Worm (Caenorhabditis elegans) whole organism, mixed stage, embryonic: ENCODE data around the gene K02E2.8.

Experiments
- bed-3 ChIP-seq: fragments of 200-800 bp; sonication (Bioruptor generic); optimal IDR thresholded peaks from 3 replicates; lab custom pipeline; 2018; ENCODE audit warnings: mild to moderate bottlenecking, missing genetic modification characterization, moderate library complexity, missing compliant biosample characterization
- blmp-1 ChIP-seq: fragments of 150-350 bp; optimal IDR thresholded peaks from 2 replicates; lab custom pipeline; 2014; ENCODE audit warnings: missing biosample characterization, missing genetic modification characterization
- ceh-39 ChIP-seq: fragments of 150-350 bp; optimal IDR thresholded peaks from 2 replicates; lab custom pipeline; 2014; ENCODE audit warnings: missing biosample characterization, missing genetic modification characterization
- ceh-43 ChIP-seq: fragments of 200-800 bp; sonication (Bioruptor generic); optimal IDR thresholded peaks from 2 replicates; lab custom pipeline; 2018; ENCODE audit warnings: mild to moderate bottlenecking, missing genetic modification characterization, moderate library complexity, missing compliant biosample characterization
- ceh-83 ChIP-seq: fragments of 200-800 bp; sonication (Bioruptor generic); optimal IDR thresholded peaks from 2 replicates; lab custom pipeline; 2018; ENCODE audit warnings: mild to moderate bottlenecking, missing genetic modification characterization, missing compliant biosample characterization
- ces-1 ChIP-seq: fragments of 150-350 bp; optimal IDR thresholded peaks from 2 replicates; lab custom pipeline; 2014; ENCODE audit warnings: missing biosample characterization, missing genetic modification reagents, missing genetic modification characterization
- cnd-1 ChIP-seq: fragments of 200-800 bp; sonication (Bioruptor generic); optimal IDR thresholded peaks from 2 replicates; lab custom pipeline; 2018; ENCODE audit warnings: mild to moderate bottlenecking, missing genetic modification characterization, missing compliant biosample characterization
- drap-1 ChIP-seq: fragments of 200-800 bp; sonication (Bioruptor generic); optimal IDR thresholded peaks from 3 replicates; lab custom pipeline; 2018; ENCODE audit warnings: mild to moderate bottlenecking, missing genetic modification characterization, missing compliant biosample characterization
- elt-1 ChIP-seq: sonication (generic microtip); optimal IDR thresholded peaks from 2 replicates; lab custom pipeline; 2017; ENCODE audit warnings: missing genetic modification characterization, mild to moderate bottlenecking, missing compliant biosample characterization, antibody characterized with exemption, moderate library complexity, borderline replicate concordance; ENCODE audit not compliant: insufficient read depth
- elt-3 ChIP-seq: fragments of 150-350 bp; optimal IDR thresholded peaks from 2 replicates; lab custom pipeline; 2014; ENCODE audit warnings: missing biosample characterization, missing genetic modification characterization
- ham-2 ChIP-seq: fragments of 200-800 bp; sonication (Bioruptor generic); optimal IDR thresholded peaks from 2 replicates; lab custom pipeline; 2018; ENCODE audit warnings: mild to moderate bottlenecking, missing genetic modification characterization, missing compliant biosample characterization
- hlh-1 ChIP-seq: fragments of 150-350 bp; optimal IDR thresholded peaks from 2 replicates; lab custom pipeline; 2014; ENCODE audit warnings: missing biosample characterization, missing genetic modification reagents, missing genetic modification characterization
- lin-13 ChIP-seq: fragments of 150-350 bp; optimal IDR thresholded peaks from 2 replicates; lab custom pipeline; 2014; ENCODE audit warnings: missing biosample characterization, missing genetic modification characterization
- lin-32 ChIP-seq: fragments of 200-800 bp; sonication (Bioruptor generic); optimal IDR thresholded peaks from 2 replicates; lab custom pipeline; 2018; ENCODE audit warnings: mild to moderate bottlenecking, missing genetic modification characterization, missing compliant biosample characterization
- lsy-2 ChIP-seq: fragments of 150-350 bp; optimal IDR thresholded peaks from 2 replicates; lab custom pipeline; 2014; ENCODE audit warnings: missing biosample characterization, missing genetic modification characterization
- mep-1 ChIP-seq: fragments of 150-350 bp; optimal IDR thresholded peaks from 2 replicates; lab custom pipeline; 2017; ENCODE audit warnings: missing biosample characterization, missing genetic modification reagents, missing genetic modification characterization, inconsistent platforms
- nhr-12 ChIP-seq: fragments of 150-350 bp; optimal IDR thresholded peaks from 2 replicates; lab custom pipeline; 2014; ENCODE audit warnings: missing biosample characterization, missing genetic modification characterization
- nhr-2 ChIP-seq: fragments of 150-350 bp; optimal IDR thresholded peaks from 2 replicates; lab custom pipeline; 2014; ENCODE audit warnings: missing biosample characterization, missing genetic modification characterization
- nhr-237 ChIP-seq: fragments of 150-350 bp; optimal IDR thresholded peaks from 2 replicates; lab custom pipeline; 2014; ENCODE audit warnings: missing biosample characterization, missing genetic modification characterization
- nhr-28 ChIP-seq: fragments of 150-350 bp; optimal IDR thresholded peaks from 2 replicates; lab custom pipeline; 2014; ENCODE audit warnings: missing biosample characterization, missing genetic modification characterization
- sem-2 ChIP-seq: fragments of 200-800 bp; sonication (Bioruptor generic); optimal IDR thresholded peaks from 2 replicates; lab custom pipeline; 2018; ENCODE audit warnings: mild to moderate bottlenecking, missing genetic modification characterization, missing compliant biosample characterization
- tbx-8 ChIP-seq: fragments of 200-800 bp; sonication (Bioruptor generic); optimal IDR thresholded peaks from 2 replicates; lab custom pipeline; 2018; ENCODE audit warnings: mild to moderate bottlenecking, missing genetic modification characterization, moderate library complexity, missing compliant biosample characterization
- unc-120 ChIP-seq: sonication (generic microtip); optimal IDR thresholded peaks from 2 replicates; lab custom pipeline; 2017; ENCODE audit warnings: missing genetic modification characterization, missing compliant biosample characterization; ENCODE audit not compliant: poor library complexity, severe bottlenecking
- unc-39 ChIP-seq: fragments of 150-350 bp; optimal IDR thresholded peaks from 2 replicates; lab custom pipeline; 2014; ENCODE audit warnings: missing biosample characterization, missing genetic modification characterization
- unc-62 ChIP-seq: fragments of 150-350 bp; optimal IDR thresholded peaks from 2 replicates; lab custom pipeline; 2014; ENCODE audit warnings: missing biosample characterization, missing genetic modification reagents, missing genetic modification characterization
- zip-8 ChIP-seq: fragments of 150-350 bp; optimal IDR thresholded peaks from 2 replicates; lab custom pipeline; 2014; ENCODE audit warnings: missing biosample characterization, missing genetic modification characterization
- ztf-11 ChIP-seq: fragments of 150-350 bp; optimal IDR thresholded peaks from 2 replicates; lab custom pipeline; 2014; ENCODE audit warnings: missing biosample characterization, missing genetic modification characterization

K02E2.8 gene

ce11 chrV:20347625-20348024 lies 19.1 kb downstream of the K02E2.8 start:
- TF ChIP-seq unc-39 (tag; lab: Kevin White, UChicago) (no peak), lin-32 (GFP tag; lab: Kevin White, UChicago) (no peak), lsy-2 (no peak), drap-1 (GFP tag; lab: Kevin White, UChicago) (no peak), unc-62 (no peak), zip-8 (tag; lab: Kevin White, UChicago) (no peak)

ce11 chrV:20344889-20345288 lies 21.9 kb downstream of the K02E2.8 start, which contains the start of gene Y38H6A.3:
Y38H6A.3 (plus strand) TSS chrV:20345189.
- no peak for TF ChIP-seq ces-1 (GFP tag; lab: Kevin White, UChicago)
- TF ChIP-seq nhr-12 (tag; lab: Kevin White, UChicago), result no peak
- TF ChIP-seq unc-120, result no peak

ce11 chrV:20338870-20339269 lies 27.9 kb downstream of the K02E2.8 start:
- TF ChIP-seq ceh-43 (GFP tag; lab: Kevin White, UChicago) (no peak), ceh-39 (tag; lab: Kevin White, UChicago) (no peak), nhr-237 (no peak), blmp-1 (no peak), ztf-11 (no peak), ces-1 (GFP tag; lab: Kevin White, UChicago) (peak; percentile 74), unc-120 (no peak)

ce11 chrV:20338020-20338419 lies 28.7 kb downstream of the K02E2.8 start:
- TF ChIP-seq lin-32 (GFP tag; lab: Kevin White, UChicago) (no peak), ces-1 (GFP tag; lab: Kevin White, UChicago) (peak; percentile 76)

ce11 chrV:20335264-20335663 lies 31.5 kb downstream of the K02E2.8 start, which contains the start of gene Y38H6A.5:
Y38H6A.5 (minus strand) TSS chrV:20335364.
- TF ChIP-seq nhr-2, result no peak
- no peak for TF ChIP-seq ham-2
- TF ChIP-seq bed-3 (GFP tag; lab: Kevin White, UChicago), result no peak
- no peak for TF ChIP-seq tbx-8 (GFP tag; lab: Kevin White, UChicago)
- TF ChIP-seq nhr-237, result no peak
- TF ChIP-seq nhr-28 (tag; lab: Kevin White, UChicago), result no peak
- TF ChIP-seq mep-1 (tag; lab: Kevin White, UChicago), result no peak
- no peak for TF ChIP-seq ztf-11
- TF ChIP-seq ceh-39 (tag; lab: Kevin White, UChicago), result no peak
- no peak for TF ChIP-seq lin-13 (tag; lab: Kevin White, UChicago)
- no peak for TF ChIP-seq unc-120
- TF ChIP-seq unc-39 (tag; lab: Kevin White, UChicago), result no peak
- no peak for TF ChIP-seq lin-32 (GFP tag; lab: Kevin White, UChicago)

ce11 chrV:20325417-20325816 lies 41.3 kb downstream of the K02E2.8 start, which contains the start of gene Y38H6A.1:
Y38H6A.1 (plus strand) TSS chrV:20325717.
- TF ChIP-seq ces-1 (GFP tag; lab: Kevin White, UChicago), result no peak
- TF ChIP-seq elt-1 (tag; lab: Kevin White, UChicago), result no peak

ce11 chrV:20317442-20317841 lies 49.3 kb downstream of the K02E2.8 start, which contains the start of gene Y113G7C.1:
Y113G7C.1 (plus strand) TSS chrV:20317742.
- TF ChIP-seq unc-120 (no peak), nhr-2 (no peak), cnd-1 (tag; lab: Kevin White, UChicago) (no peak), tbx-8 (GFP tag; lab: Kevin White, UChicago) (no peak), elt-3 (tag; lab: Kevin White, UChicago) (no peak), nhr-28 (tag; lab: Kevin White, UChicago) (no peak), hlh-1 (no peak), lin-13 (tag; lab: Kevin White, UChicago) (no peak), unc-39 (tag; lab: Kevin White, UChicago) (no peak), ham-2 (no peak), ceh-83 (GFP tag; lab: Kevin White, UChicago) (no peak), sem-2 (GFP tag; lab: Kevin White, UChicago) (no peak), drap-1 (GFP tag; lab: Kevin White, UChicago) (no peak), ceh-39 (tag; lab: Kevin White, UChicago) (no peak)
- TF ChIP-seq, all 35 proteins: peak for 0
